Fruit fly (Drosophila melanogaster) whole organism, pupa: Measurements from ENCODE around the gene Sirup.

Source experiments
- CG10348 ChIP-seq: fragments of 200-800 bp; sonication (Bioruptor generic); IDR thresholded peaks from 2 replicates; pipeline ENCODE4 v1.3.6; 2022; ENCODE audit warnings: missing biosample characterization, missing genetic modification characterization
- CG12605 ChIP-seq: fragments of 200-800 bp; sonication (Bioruptor generic); IDR thresholded peaks from 2 replicates; pipeline ENCODE4 v1.3.6; 2022; ENCODE audit warnings: missing biosample characterization, missing genetic modification characterization
- CG13204 ChIP-seq: fragments of 200-800 bp; sonication (Bioruptor generic); optimal IDR thresholded peaks from 2 replicates; lab custom pipeline; 2018; ENCODE audit warnings: missing biosample characterization, mild to moderate bottlenecking, missing genetic modification characterization, moderate library complexity
- CG14655 ChIP-seq: fragments of 200-800 bp; sonication (Bioruptor generic); optimal IDR thresholded peaks from 3 replicates; lab custom pipeline; 2017; ENCODE audit warnings: mild to moderate bottlenecking, missing biosample characterization, missing genetic modification reagents, missing genetic modification characterization
- CG15710 ChIP-seq: fragments of 200-800 bp; sonication (Bioruptor generic); optimal IDR thresholded peaks from 2 replicates; lab custom pipeline; 2018; ENCODE audit warnings: missing biosample characterization, mild to moderate bottlenecking, missing genetic modification characterization, moderate library complexity
- CG17806 ChIP-seq: fragments of 200-800 bp; sonication (Bioruptor generic); optimal IDR thresholded peaks from 2 replicates; lab custom pipeline; 2018; ENCODE audit warnings: missing biosample characterization, mild to moderate bottlenecking, missing genetic modification characterization, moderate library complexity
- CG34367 ChIP-seq: fragments of 200-800 bp; sonication (Bioruptor generic); optimal IDR thresholded peaks from 2 replicates; lab custom pipeline; 2018; ENCODE audit warnings: missing biosample characterization, mild to moderate bottlenecking, missing genetic modification characterization
- CG4496 ChIP-seq: fragments of 200-800 bp; sonication (Bioruptor generic); IDR thresholded peaks from 3 replicates; pipeline ENCODE4 v1.3.6; 2022; ENCODE audit warnings: missing biosample characterization, missing genetic modification characterization
- CG8159 ChIP-seq: fragments of 200-800 bp; sonication (Bioruptor generic); optimal IDR thresholded peaks from 3 replicates; lab custom pipeline; 2018; ENCODE audit warnings: missing biosample characterization, mild to moderate bottlenecking, missing genetic modification characterization, moderate library complexity
- CG8301 ChIP-seq: fragments of 200-800 bp; sonication (Bioruptor generic); optimal IDR thresholded peaks from 2 replicates; lab custom pipeline; 2018; ENCODE audit warnings: missing biosample characterization, mild to moderate bottlenecking, missing genetic modification characterization
- CG9948 ChIP-seq: fragments of 200-800 bp; sonication (Bioruptor generic); optimal IDR thresholded peaks from 2 replicates; lab custom pipeline; 2018; ENCODE audit warnings: missing biosample characterization, mild to moderate bottlenecking, missing genetic modification characterization, moderate library complexity
- D1 ChIP-seq: fragments of 200-800 bp; sonication (Bioruptor generic); optimal IDR thresholded peaks from 2 replicates; lab custom pipeline; 2018; ENCODE audit warnings: missing biosample characterization, mild to moderate bottlenecking, missing genetic modification characterization, moderate library complexity
- EcR ChIP-seq: fragments of 200-800 bp; sonication (Bioruptor generic); optimal IDR thresholded peaks from 3 replicates; lab custom pipeline; 2019; ENCODE audit warnings: missing biosample characterization, missing genetic modification characterization, mild to moderate bottlenecking, moderate library complexity, missing genetic modification reagents
- Ets98B ChIP-seq: fragments of 200-800 bp; sonication (Bioruptor generic); IDR thresholded peaks from 2 replicates; pipeline ENCODE4 v1.3.6; 2022; ENCODE audit warnings: missing biosample characterization, missing genetic modification characterization
- Pif1A ChIP-seq: fragments of 200-800 bp; sonication (Bioruptor generic); optimal IDR thresholded peaks from 3 replicates; lab custom pipeline; 2016; ENCODE audit warnings: missing biosample characterization, missing genetic modification characterization
- Snoo ChIP-seq: fragments of 200-800 bp; sonication (Bioruptor generic); optimal IDR thresholded peaks from 3 replicates; lab custom pipeline; 2017; ENCODE audit warnings: missing biosample characterization, mild to moderate bottlenecking, missing genetic modification characterization, inconsistent platforms
- fd96Ca ChIP-seq: fragments of 200-800 bp; sonication (Bioruptor generic); IDR thresholded peaks from 3 replicates; pipeline ENCODE4 v1.3.6; 2022; ENCODE audit warnings: missing biosample characterization, missing genetic modification characterization
- gl ChIP-seq: fragments of 200-800 bp; sonication (Bioruptor generic); optimal IDR thresholded peaks from 2 replicates; lab custom pipeline; 2018; ENCODE audit warnings: missing biosample characterization, mild to moderate bottlenecking, missing genetic modification characterization
- rn ChIP-seq: fragments of 200-800 bp; sonication (Bioruptor generic); IDR thresholded peaks from 2 replicates; pipeline ENCODE4 v1.3.6; 2022; ENCODE audit warnings: missing biosample characterization, missing genetic modification characterization

Sirup gene

DNA sequence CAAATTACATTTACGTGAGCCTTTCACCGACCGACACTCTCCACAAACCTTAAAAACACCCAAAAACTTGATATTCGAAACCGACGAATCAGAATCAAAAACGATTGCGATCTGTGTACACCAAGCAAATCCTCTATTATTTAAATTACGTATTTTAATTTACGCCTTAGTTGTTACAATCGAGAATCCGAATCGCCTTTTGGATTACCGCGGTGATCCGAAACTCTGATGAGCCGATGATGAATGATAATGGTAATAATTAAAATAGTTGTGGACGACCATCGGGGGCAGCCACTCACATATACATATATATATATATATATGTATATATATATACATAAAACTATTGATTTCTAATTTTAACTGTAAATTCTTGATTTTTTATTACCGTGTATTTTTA is 41.0 kb downstream of the Sirup start, which contains the start of gene CG7367:
CG7367 (minus strand) TSS at position 101 of the 400 bp plus-strand sequence.
- TF ChIP-seq CG17806: no peak
- TF ChIP-seq CG8301: no peak
- TF ChIP-seq Snoo (tag; lab: Kevin White, UChicago): no peak
- no peak for TF ChIP-seq CG10348 (GFP tag; lab: Robert Waterston, UW)
- TF ChIP-seq CG4496 (GFP tag; lab: Robert Waterston, UW): no peak
- TF ChIP-seq fd96Ca (GFP tag; lab: Robert Waterston, UW): no peak
- TF ChIP-seq CG12605 (GFP tag; lab: Robert Waterston, UW): no peak
- no peak for TF ChIP-seq CG8159 (tag; lab: Kevin White, UChicago)
- no peak for TF ChIP-seq CG9948 (tag; lab: Kevin White, UChicago)
- TF ChIP-seq CG14655 (GFP tag; lab: Kevin White, UChicago): no peak
- TF ChIP-seq CG34367 (tag; lab: Kevin White, UChicago): no peak
- no peak for TF ChIP-seq gl (tag; lab: Kevin White, UChicago)
- no peak for TF ChIP-seq CG15710 (tag; lab: Kevin White, UChicago)

DNA sequence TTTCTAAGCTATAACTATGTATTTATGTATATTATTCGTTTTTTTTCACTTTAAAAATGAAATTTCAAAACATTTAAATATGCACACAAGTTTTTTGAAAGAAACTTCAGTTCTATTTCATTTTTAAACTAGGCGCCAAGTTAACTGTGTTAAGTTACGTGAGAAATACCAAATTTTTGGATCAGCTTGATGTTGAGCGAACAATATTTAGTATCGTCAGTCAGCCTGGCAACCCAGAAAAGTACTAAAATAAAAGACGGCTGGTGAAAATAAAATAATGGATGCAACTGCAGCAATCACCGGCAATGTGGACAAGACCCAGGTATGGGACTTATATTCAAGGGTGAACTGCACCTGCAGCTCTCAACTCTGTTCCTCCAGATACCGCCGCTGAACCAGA is 42.2 kb downstream of the Sirup start, which contains the start of gene CCDC53:
CCDC53 (plus strand) TSS at position 235 of the 400 bp plus-strand sequence.
- TF ChIP-seq rn (no peak), Ets98B (GFP tag; lab: Robert Waterston, UW) (no peak), CG9948 (tag; lab: Kevin White, UChicago) (no peak)

DNA sequence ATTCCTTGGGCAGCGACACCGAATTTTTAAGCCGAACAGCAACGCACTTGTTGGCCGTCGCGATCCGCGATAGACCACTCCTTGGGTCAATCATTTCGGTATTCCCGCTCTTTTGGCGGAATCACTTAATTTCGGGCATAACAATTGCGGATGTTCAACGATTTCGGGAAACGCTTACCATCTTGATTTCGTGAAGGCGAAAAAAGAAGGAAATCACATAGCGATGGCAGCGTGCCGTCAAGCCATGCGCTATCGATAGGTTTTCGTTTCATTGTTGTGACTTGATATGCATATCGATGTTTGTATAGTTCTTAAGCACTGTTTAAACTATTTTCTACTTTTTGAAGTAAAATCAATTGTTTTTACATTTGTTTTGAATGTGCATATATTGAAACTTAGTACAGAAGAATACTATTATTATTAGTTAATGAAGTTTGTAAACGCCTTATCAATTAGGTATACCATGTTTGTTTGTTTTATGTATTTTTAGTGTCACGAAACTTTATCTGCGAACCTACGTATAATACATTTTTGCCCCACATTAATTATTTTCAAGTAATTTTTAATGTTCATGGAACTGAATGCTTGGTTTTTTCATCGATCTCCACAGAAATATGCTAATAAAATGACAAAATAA is 44.1 kb downstream of the Sirup start, which contains the start of gene RpL36A:
RpL36A (minus strand) TSS at position 265 of the 637 bp plus-strand sequence.
- TF ChIP-seq EcR (GFP tag; lab: Kevin White, UChicago) (no peak), CG10348 (GFP tag; lab: Robert Waterston, UW) (no peak), CG14655 (GFP tag; lab: Kevin White, UChicago) (no peak), CG34367 (tag; lab: Kevin White, UChicago) (peak; percentile 12), Ets98B (GFP tag; lab: Robert Waterston, UW) (peak; percentile 28; the same call in 1 of the 2 replicates), D1 (no peak), fd96Ca (GFP tag; lab: Robert Waterston, UW) (peak; percentile 34; the same call in 1 of the 3 replicates), CG15710 (tag; lab: Kevin White, UChicago) (peak; percentile 34), gl (tag; lab: Kevin White, UChicago) (peak; percentile 33), CG17806 (no peak), Snoo (tag; lab: Kevin White, UChicago) (peak; percentile 6), CG8159 (tag; lab: Kevin White, UChicago) (peak; percentile 18)

DNA sequence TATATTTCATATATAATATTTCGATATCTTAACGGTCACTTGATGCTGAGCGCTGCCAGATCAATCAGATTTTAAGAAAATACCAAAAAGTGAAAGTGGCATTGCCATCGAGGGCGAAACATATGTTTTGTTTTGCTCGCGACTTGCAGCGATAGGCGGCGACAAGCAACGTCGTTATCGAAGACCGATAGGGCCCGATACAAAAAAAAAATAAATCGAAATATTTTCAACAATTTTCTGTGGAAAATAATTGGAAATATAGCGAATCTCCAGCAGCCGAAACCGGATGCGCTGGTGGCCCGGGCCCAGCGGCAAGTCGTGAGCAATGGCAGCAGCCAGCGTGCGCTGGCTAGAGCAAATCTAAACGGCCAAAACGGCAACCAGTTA is 44.6 kb downstream of the Sirup start, which contains the start of gene Megf8:
Megf8 (plus strand) TSS at position 190 of the 387 bp plus-strand sequence.
- TF ChIP-seq CG14655 (GFP tag; lab: Kevin White, UChicago) (no peak), CG13204 (no peak), Pif1A (GFP tag; lab: Kevin White, UChicago) (no peak)
